Fruit fly (Drosophila melanogaster) whole organism, pupa: ENCODE data around the gene Cpr65Ax1.
"Not testable (repeated sequence)": the region's sequence is repeated elsewhere in the genome, so short reads cannot be mapped to it uniquely, and the experiment has no call there.

Source experiments
- CG10348 ChIP-seq: fragments of 200-800 bp; sonication (Bioruptor generic); IDR thresholded peaks from 2 replicates; pipeline ENCODE4 v1.3.6; 2022; ENCODE audit warnings: missing biosample characterization, missing genetic modification characterization
- CG12605 ChIP-seq: fragments of 200-800 bp; sonication (Bioruptor generic); IDR thresholded peaks from 2 replicates; pipeline ENCODE4 v1.3.6; 2022; ENCODE audit warnings: missing biosample characterization, missing genetic modification characterization
- CG13204 ChIP-seq: fragments of 200-800 bp; sonication (Bioruptor generic); optimal IDR thresholded peaks from 2 replicates; lab custom pipeline; 2018; ENCODE audit warnings: missing biosample characterization, mild to moderate bottlenecking, missing genetic modification characterization, moderate library complexity
- CG14655 ChIP-seq: fragments of 200-800 bp; sonication (Bioruptor generic); optimal IDR thresholded peaks from 3 replicates; lab custom pipeline; 2017; ENCODE audit warnings: mild to moderate bottlenecking, missing biosample characterization, missing genetic modification reagents, missing genetic modification characterization
- CG15710 ChIP-seq: fragments of 200-800 bp; sonication (Bioruptor generic); optimal IDR thresholded peaks from 2 replicates; lab custom pipeline; 2018; ENCODE audit warnings: missing biosample characterization, mild to moderate bottlenecking, missing genetic modification characterization, moderate library complexity
- CG17806 ChIP-seq: fragments of 200-800 bp; sonication (Bioruptor generic); optimal IDR thresholded peaks from 2 replicates; lab custom pipeline; 2018; ENCODE audit warnings: missing biosample characterization, mild to moderate bottlenecking, missing genetic modification characterization, moderate library complexity
- CG32121 ChIP-seq: fragments of 200-800 bp; sonication (Bioruptor generic); IDR thresholded peaks from 2 replicates; pipeline ENCODE4 v1.3.6; 2022; ENCODE audit warnings: missing biosample characterization, missing genetic modification characterization
- CG34367 ChIP-seq: fragments of 200-800 bp; sonication (Bioruptor generic); optimal IDR thresholded peaks from 2 replicates; lab custom pipeline; 2018; ENCODE audit warnings: missing biosample characterization, mild to moderate bottlenecking, missing genetic modification characterization
- CG8159 ChIP-seq: fragments of 200-800 bp; sonication (Bioruptor generic); optimal IDR thresholded peaks from 3 replicates; lab custom pipeline; 2018; ENCODE audit warnings: missing biosample characterization, mild to moderate bottlenecking, missing genetic modification characterization, moderate library complexity
- CG8301 ChIP-seq: fragments of 200-800 bp; sonication (Bioruptor generic); optimal IDR thresholded peaks from 2 replicates; lab custom pipeline; 2018; ENCODE audit warnings: missing biosample characterization, mild to moderate bottlenecking, missing genetic modification characterization
- CG9948 ChIP-seq: fragments of 200-800 bp; sonication (Bioruptor generic); optimal IDR thresholded peaks from 2 replicates; lab custom pipeline; 2018; ENCODE audit warnings: missing biosample characterization, mild to moderate bottlenecking, missing genetic modification characterization, moderate library complexity
- D1 ChIP-seq: fragments of 200-800 bp; sonication (Bioruptor generic); optimal IDR thresholded peaks from 2 replicates; lab custom pipeline; 2018; ENCODE audit warnings: missing biosample characterization, mild to moderate bottlenecking, missing genetic modification characterization, moderate library complexity
- EcR ChIP-seq: fragments of 200-800 bp; sonication (Bioruptor generic); optimal IDR thresholded peaks from 3 replicates; lab custom pipeline; 2019; ENCODE audit warnings: missing biosample characterization, missing genetic modification characterization, mild to moderate bottlenecking, moderate library complexity, missing genetic modification reagents
- Ets98B ChIP-seq: fragments of 200-800 bp; sonication (Bioruptor generic); IDR thresholded peaks from 2 replicates; pipeline ENCODE4 v1.3.6; 2022; ENCODE audit warnings: missing biosample characterization, missing genetic modification characterization
- Pif1A ChIP-seq: fragments of 200-800 bp; sonication (Bioruptor generic); optimal IDR thresholded peaks from 3 replicates; lab custom pipeline; 2016; ENCODE audit warnings: missing biosample characterization, missing genetic modification characterization
- Pif1B ChIP-seq: fragments of 200-800 bp; sonication (Bioruptor generic); optimal IDR thresholded peaks from 3 replicates; lab custom pipeline; 2016; ENCODE audit warnings: missing biosample characterization, missing genetic modification characterization
- Snoo ChIP-seq: fragments of 200-800 bp; sonication (Bioruptor generic); optimal IDR thresholded peaks from 3 replicates; lab custom pipeline; 2017; ENCODE audit warnings: missing biosample characterization, mild to moderate bottlenecking, missing genetic modification characterization, inconsistent platforms
- fd96Ca ChIP-seq: fragments of 200-800 bp; sonication (Bioruptor generic); IDR thresholded peaks from 3 replicates; pipeline ENCODE4 v1.3.6; 2022; ENCODE audit warnings: missing biosample characterization, missing genetic modification characterization
- gl ChIP-seq: fragments of 200-800 bp; sonication (Bioruptor generic); optimal IDR thresholded peaks from 2 replicates; lab custom pipeline; 2018; ENCODE audit warnings: missing biosample characterization, mild to moderate bottlenecking, missing genetic modification characterization
- rn ChIP-seq: fragments of 200-800 bp; sonication (Bioruptor generic); IDR thresholded peaks from 2 replicates; pipeline ENCODE4 v1.3.6; 2022; ENCODE audit warnings: missing biosample characterization, missing genetic modification characterization

The Cpr65Ax1 gene

dm6 chr3L:6146374-6146773 lies 1.4 kb downstream of the Cpr65Ax1 start, which contains the start of gene Lcp65Ab2:
Gene Lcp65Ab2, plus strand, starts transcription at chr3L:6146674.
- not testable (repeated sequence) for TF ChIP-seq CG12605, fd96Ca, CG10348 (GFP tag; lab: Robert Waterston, UW)

DNA sequence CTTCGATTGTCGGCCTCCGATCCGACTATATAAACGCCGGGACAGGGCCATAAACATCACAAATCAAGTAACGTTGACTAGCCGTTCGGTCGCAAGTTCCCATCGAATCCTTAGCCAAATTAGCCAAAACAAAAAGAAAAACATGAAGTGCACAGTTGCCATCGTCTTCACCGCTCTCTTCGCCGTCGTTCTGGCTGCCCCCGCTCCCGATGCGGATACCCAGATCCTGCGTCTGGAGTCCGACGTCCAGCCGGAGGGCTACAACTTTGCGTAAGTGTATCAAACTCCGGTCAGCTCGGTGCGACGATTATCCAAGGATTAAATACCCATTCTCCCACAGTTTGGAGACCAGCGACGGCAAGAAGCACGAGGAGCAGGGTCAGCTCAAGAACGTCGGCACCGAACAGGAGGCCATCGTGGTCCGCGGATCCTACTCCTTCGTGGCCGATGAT lies 3.0 kb downstream of the Cpr65Ax1 start, which contains the start of gene Lcp65Ac:
Gene Lcp65Ac, plus strand, starts transcription at position 51 of the 452 bp plus-strand sequence.
- TF ChIP-seq CG17806 (tag; lab: Kevin White, UChicago) (no peak), CG32121 (GFP tag; lab: Robert Waterston, UW) (no peak), CG13204 (GFP tag; lab: Kevin White, UChicago) (no peak)

DNA sequence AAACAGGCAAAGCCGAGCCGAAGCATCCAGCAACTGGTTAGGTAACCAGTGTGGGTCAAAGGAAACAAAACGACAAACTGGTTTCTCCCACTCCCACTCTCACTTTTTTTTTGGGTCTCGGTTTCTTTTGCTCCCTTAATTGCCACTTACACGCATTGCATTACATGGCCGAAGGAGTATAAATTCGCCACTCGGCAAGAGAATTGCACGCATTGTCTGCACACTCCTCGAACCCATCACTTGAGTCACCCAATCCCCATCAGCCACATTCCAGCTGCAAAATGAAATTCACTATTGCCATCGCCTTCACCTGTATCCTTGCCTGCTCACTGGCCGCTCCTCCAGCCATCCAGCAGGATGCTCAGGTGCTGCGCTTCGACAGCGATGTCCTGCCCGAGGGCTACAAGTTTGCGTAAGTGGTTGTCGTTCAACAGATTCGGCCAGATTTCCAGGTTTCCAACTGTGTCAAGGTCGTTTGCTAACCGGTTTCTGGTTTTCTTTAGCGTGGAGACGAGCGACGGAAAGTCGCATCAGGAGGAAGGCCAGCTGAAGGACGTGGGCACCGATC lies 4.5 kb downstream of the Cpr65Ax1 start, which contains the start of gene Lcp65Ad:
Gene Lcp65Ad, plus strand, starts transcription at position 208 of the 568 bp plus-strand sequence.
- TF ChIP-seq CG34367 (tag; lab: Kevin White, UChicago): no peak
- TF ChIP-seq Snoo: no peak
- peak; percentile 36 for TF ChIP-seq EcR (GFP tag; lab: Kevin White, UChicago)
- TF ChIP-seq, all 21 proteins: peak for 1

- no peak for TF ChIP-seq Ets98B (GFP tag; lab: Robert Waterston, UW)
- no peak for TF ChIP-seq Pif1A (GFP tag; lab: Kevin White, UChicago)
- TF ChIP-seq rn: no peak
- no peak for TF ChIP-seq Snoo
- TF ChIP-seq CG34367 (tag; lab: Kevin White, UChicago): no peak
- TF ChIP-seq fd96Ca (GFP tag; lab: Robert Waterston, UW): no peak
- TF ChIP-seq CG32121 (GFP tag; lab: Robert Waterston, UW): no peak
- no peak for TF ChIP-seq Pif1B (GFP tag; lab: Kevin White, UChicago)
- TF ChIP-seq D1: no peak
- no peak for TF ChIP-seq CG8159 (tag; lab: Kevin White, UChicago)
- TF ChIP-seq CG9948 (tag; lab: Kevin White, UChicago): no peak
- TF ChIP-seq, all 21 proteins: peak for 0
Measured at dm6 chr3L:6142313-6142712, 5.5 kb downstream of the Cpr65Ax1 start, which contains the start of gene Cpr65Aw. Gene Cpr65Aw, minus strand, starts transcription at chr3L:6142413.

DNA sequence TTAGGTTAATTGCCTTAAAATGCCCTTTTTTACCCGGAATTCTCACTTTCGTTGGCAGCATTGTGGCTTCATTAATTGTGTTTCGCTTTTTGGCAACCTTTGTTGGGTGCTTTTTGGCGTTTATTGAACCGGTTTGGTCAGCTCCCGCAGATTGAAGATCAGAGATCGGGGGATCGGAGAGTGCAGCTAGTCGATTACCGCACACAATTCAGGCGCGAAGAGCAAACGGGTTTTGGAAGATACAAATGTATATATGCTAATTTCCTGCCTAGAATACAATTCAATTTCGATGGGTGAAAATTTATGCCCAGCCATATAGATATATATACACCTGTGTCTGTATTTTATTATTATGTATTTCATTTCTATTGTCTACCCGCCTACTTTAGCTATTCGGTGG lies 6.2 kb downstream of the Cpr65Ax1 start:
- TF ChIP-seq D1: no peak
- peak; percentile 59 for TF ChIP-seq EcR (GFP tag; lab: Kevin White, UChicago)
- TF ChIP-seq CG14655 (GFP tag; lab: Kevin White, UChicago): no peak

DNA sequence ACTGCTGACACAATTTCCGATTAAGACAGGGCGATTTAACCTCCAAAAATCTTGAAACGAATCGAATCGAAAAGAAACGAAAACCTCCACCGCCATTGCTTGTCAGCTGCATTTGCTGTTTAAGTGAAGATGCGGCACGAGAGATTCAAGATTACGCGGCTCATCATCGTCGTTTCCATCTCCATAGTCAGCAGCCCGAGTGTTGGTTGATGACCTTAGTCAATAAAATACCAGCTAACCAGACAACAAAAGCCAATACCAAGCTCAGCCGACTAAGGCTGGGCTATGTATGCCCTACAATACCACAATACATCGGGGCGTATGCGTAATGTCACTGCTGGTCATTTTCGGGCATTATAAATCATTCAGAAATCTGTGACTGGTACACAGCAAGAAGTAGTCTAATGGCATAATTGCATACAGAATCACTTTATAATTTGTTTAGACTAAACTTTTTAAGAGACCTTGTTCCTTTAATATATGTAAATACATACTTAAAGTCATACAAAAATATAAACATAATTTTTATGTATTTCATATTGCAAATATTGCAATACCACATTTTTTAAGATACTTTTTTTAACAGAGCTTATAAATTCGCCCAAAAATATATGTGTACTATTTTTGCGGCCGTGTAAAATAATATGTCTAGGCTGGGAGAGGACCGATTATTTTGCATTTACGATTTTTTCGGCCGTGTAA lies 6.9 kb downstream of the Cpr65Ax1 start:
- TF ChIP-seq CG14655 (GFP tag; lab: Kevin White, UChicago): no peak
- peak; percentile 8 for TF ChIP-seq CG8159 (tag; lab: Kevin White, UChicago)
- peak; percentile 69 for TF ChIP-seq EcR (GFP tag; lab: Kevin White, UChicago)

DNA sequence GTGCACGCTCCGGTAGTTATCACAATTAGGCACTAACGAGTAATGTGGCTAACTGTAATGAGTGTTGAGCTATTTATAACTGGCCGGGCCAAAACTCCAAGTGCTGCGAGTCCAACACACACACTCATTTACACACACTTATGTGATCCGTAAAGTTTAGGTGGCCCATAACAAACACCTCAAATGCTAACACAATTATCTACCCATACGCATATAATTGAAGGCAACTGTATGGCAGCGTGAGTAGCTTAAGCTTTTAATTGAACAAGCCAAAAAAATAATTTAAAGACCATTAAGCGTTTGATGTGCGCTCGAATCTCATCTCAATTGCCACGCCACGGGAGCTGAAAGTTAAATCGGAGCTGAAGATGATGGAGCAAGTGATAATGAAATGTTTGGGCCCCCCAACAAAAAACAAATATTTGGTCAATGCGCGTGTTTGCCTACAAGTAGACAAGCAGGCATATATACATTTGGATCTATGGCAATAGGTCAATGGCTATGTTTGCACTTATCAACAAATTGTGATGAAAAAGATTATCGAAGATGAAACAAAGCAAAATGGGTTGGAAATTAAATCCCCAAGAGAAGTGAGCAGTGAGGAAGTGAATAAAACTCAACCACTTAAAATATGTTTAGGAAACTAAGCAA lies 7.7 kb downstream of the Cpr65Ax1 start, which contains the start of gene Cpr65Av:
Gene Cpr65Av, minus strand, starts transcription at position 51 of the 651 bp plus-strand sequence.
- no peak for TF ChIP-seq CG8301 (tag; lab: Kevin White, UChicago)
- TF ChIP-seq CG15710: no peak
- TF ChIP-seq rn: no peak
- TF ChIP-seq CG12605 (GFP tag; lab: Robert Waterston, UW): no peak
- no peak for TF ChIP-seq CG10348 (GFP tag; lab: Robert Waterston, UW)
- no peak for TF ChIP-seq CG9948 (tag; lab: Kevin White, UChicago)
- TF ChIP-seq gl (tag; lab: Kevin White, UChicago): no peak

DNA sequence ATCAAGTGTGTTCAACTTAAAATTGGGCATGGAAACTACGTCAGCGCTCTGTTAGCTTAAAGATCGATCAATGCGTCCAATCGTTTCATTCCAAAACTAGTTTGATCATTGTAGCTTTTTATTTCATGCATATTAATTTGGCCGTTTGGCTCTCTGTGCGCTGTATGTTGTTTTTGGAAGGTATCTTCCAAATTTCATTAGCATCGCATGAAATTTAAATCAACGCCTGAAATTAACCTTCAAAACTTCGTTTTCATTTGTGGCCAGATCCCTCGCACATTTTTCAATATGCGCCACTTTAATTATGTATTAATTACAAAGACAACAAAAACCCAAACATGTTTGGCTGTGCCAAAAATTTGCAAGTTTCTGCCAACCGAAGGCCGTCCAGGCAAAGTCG lies 9.2 kb downstream of the Cpr65Ax1 start:
- no peak for TF ChIP-seq CG9948 (tag; lab: Kevin White, UChicago)
- TF ChIP-seq gl (tag; lab: Kevin White, UChicago): no peak
- no peak for TF ChIP-seq CG15710
- TF ChIP-seq Ets98B (GFP tag; lab: Robert Waterston, UW): no peak
- no peak for TF ChIP-seq CG14655 (GFP tag; lab: Kevin White, UChicago)
- no peak for TF ChIP-seq Pif1A (GFP tag; lab: Kevin White, UChicago)
- no peak for TF ChIP-seq rn
- TF ChIP-seq Snoo: no peak
- TF ChIP-seq CG32121 (GFP tag; lab: Robert Waterston, UW): no peak
- TF ChIP-seq fd96Ca (GFP tag; lab: Robert Waterston, UW): no peak
- no peak for TF ChIP-seq CG34367 (tag; lab: Kevin White, UChicago)
- no peak for TF ChIP-seq D1
- no peak for TF ChIP-seq CG12605 (GFP tag; lab: Robert Waterston, UW)
